Fruit fly (Drosophila melanogaster) whole organism, embryonic: ENCODE results near the gene CG11598.

Source experiments
- CoRest ChIP-seq: fragments of 200-800 bp; sonication (Bioruptor generic); optimal IDR thresholded peaks from 3 replicates; lab custom pipeline; 2018; ENCODE audit warnings: missing biosample characterization, mild to moderate bottlenecking, missing genetic modification characterization, moderate library complexity
- pan ChIP-seq, 4 experiments: fragments of >200 bp in 3 of 4; fragments of 200-800 bp in 1 of 4; sonication (Bioruptor generic) in 1 of 4; optimal IDR thresholded peaks in 3 of 4; IDR thresholded peaks in 1 of 4; 2 replicates each; pipeline versions ENCODE4 v1.3.6 to Lab custom; 2017 to 2022; ENCODE audit warnings: missing biosample characterization in 2 of 4, missing genetic modification characterization in 2 of 4, mixed read lengths in 1 of 4
- sim ChIP-seq: fragments of 200-800 bp; sonication (Bioruptor generic); IDR thresholded peaks from 2 replicates; pipeline ENCODE4 v1.3.6; 2022; ENCODE audit warnings: missing biosample characterization, missing genetic modification characterization

dm6 chr3R:12674041-12674623, 39.4 kb downstream of the CG11598 start, which contains the start of gene Gnmt:
- TF ChIP-seq pan (optimal IDR thresholded peaks at IDR 0.05; lab: Kevin White, UChicago) (no peak), pan (GFP tag; optimal IDR thresholded peaks at IDR 0.05 in 1 of 2, IDR thresholded peaks at IDR 0.05 in 1 of 2) (peak in 1 of 2 experiments; percentile 16), sim (GFP tag; lab: Robert Waterston, UW) (no peak), CoRest (tag; lab: Kevin White, UChicago) (no peak)
